Worm (Caenorhabditis elegans): ENCODE results near the gene nhr-61.
A peak's percentile ranks its signal among the peaks of the same experiment; 100 is the strongest.

nhr-61 gene

ce11 chrII:14825413-14825812 is 7.1 kb upstream of the nhr-61 start (continued):
- TF ChIP-seq ceh-32 (tag; optimal IDR thresholded peaks at IDR 0.05; ENCODE audit: poor library complexity), result no peak
- no peak for TF ChIP-seq jun-1 (tag; optimal IDR thresholded peaks at IDR 0.05)
- no peak for TF ChIP-seq hlh-30 (tag; optimal IDR thresholded peaks at IDR 0.05; ENCODE audit: insufficient read depth)
- TF ChIP-seq nhr-48 (tag; optimal IDR thresholded peaks at IDR 0.05), result peak; percentile 38
- TF ChIP-seq nhr-28 (tag; optimal IDR thresholded peaks at IDR 0.05), result peak; percentile 68

DNA sequence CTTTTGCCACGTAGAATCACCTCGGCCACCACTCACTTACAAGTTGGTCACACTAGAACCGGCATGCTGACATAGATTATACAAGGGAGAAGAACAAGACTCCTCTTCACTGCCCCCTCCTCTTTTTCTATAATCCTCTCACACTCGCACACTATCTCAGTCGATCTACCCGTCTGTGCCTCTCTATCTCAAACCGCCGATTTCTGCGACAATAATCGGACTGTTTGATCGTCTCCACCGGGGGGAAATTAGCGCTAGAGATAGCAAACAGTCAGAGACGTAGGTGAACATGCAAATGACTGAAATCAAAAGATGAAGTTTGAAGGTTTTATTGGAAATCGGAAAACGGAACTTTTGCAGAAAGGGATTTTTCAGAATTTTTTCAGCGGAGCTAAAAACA is 4.1 kb upstream of the nhr-61 start:
- TF ChIP-seq dmd-6 (GFP tag; IDR thresholded peaks at IDR 0.05), result peak; percentile 92
- no peak for TF ChIP-seq daf-8 (GFP tag; IDR thresholded peaks at IDR 0.05)
- peak; percentile 79 for TF ChIP-seq hlh-30 (tag; optimal IDR thresholded peaks at IDR 0.05; ENCODE audit: insufficient read depth)
- peak; percentile 44 for TF ChIP-seq spr-1 (tag; optimal IDR thresholded peaks at IDR 0.05)
- 0 out of 2 replicates have a peak, but pooled peaks have one; percentile 21 for TF ChIP-seq php-3 (GFP tag; IDR thresholded peaks at IDR 0.05)
- no peak for TF ChIP-seq dmd-8 (GFP tag; IDR thresholded peaks at IDR 0.05)
- peak; percentile 21; the same call in 1 of the 2 replicates for TF ChIP-seq lin-1 (GFP tag; IDR thresholded peaks at IDR 0.05)
- TF ChIP-seq egl-27 (tag; optimal IDR thresholded peaks at IDR 0.05), result no peak
- peak; percentile 54 for TF ChIP-seq nhr-10 (tag; optimal IDR thresholded peaks at IDR 0.05)
- TF ChIP-seq nhr-102 (tag; optimal IDR thresholded peaks at IDR 0.05), result peak; percentile 66
- TF ChIP-seq nhr-6 (tag; optimal IDR thresholded peaks at IDR 0.05), result peak; percentile 39
- TF ChIP-seq mxl-3 (GFP tag; optimal IDR thresholded peaks at IDR 0.05), result peak; percentile 82
- TF ChIP-seq hif-1 (tag; optimal IDR thresholded peaks at IDR 0.05), result peak in 1 of 2 experiments; percentile 3
- peak in 1 of 2 experiments; percentile 59 for TF ChIP-seq lsy-2 (tag; optimal IDR thresholded peaks at IDR 0.05)
- peak; percentile 88 for TF ChIP-seq hlh-11 (tag; optimal IDR thresholded peaks at IDR 0.05)
- peak; percentile 22 for TF ChIP-seq rbr-2 (tag; optimal IDR thresholded peaks at IDR 0.05)
- no peak for TF ChIP-seq lin-29 (GFP tag; IDR thresholded peaks at IDR 0.05)
- TF ChIP-seq hmg-1.1 (GFP tag; IDR thresholded peaks at IDR 0.05), result peak; percentile 54; the same call in 1 of the 2 replicates
- TF ChIP-seq mep-1 (tag; optimal IDR thresholded peaks at IDR 0.05), result peak; percentile 80
- peak in 1 of 2 experiments; percentile 59 for TF ChIP-seq mdl-1 (tag; optimal IDR thresholded peaks at IDR 0.05)
- TF ChIP-seq nhr-28 (tag; optimal IDR thresholded peaks at IDR 0.05), result peak; percentile 88
- no peak for TF ChIP-seq T26A8.4 (GFP tag; IDR thresholded peaks at IDR 0.05)
- no peak for TF ChIP-seq saeg-2 (GFP tag; IDR thresholded peaks at IDR 0.05)
- TF ChIP-seq lin-13 (GFP tag; optimal IDR thresholded peaks at IDR 0.05), result no peak
- peak; percentile 63 for TF ChIP-seq mes-2 (tag; optimal IDR thresholded peaks at IDR 0.05; ENCODE audit: poor library complexity, severe bottlenecking)
- peak; percentile 79 for TF ChIP-seq nhr-42 (GFP tag; IDR thresholded peaks at IDR 0.05)
- peak; percentile 64 for TF ChIP-seq nhr-48 (tag; optimal IDR thresholded peaks at IDR 0.05)
- TF ChIP-seq nhr-25 (tag; optimal IDR thresholded peaks at IDR 0.05; ENCODE audit: borderline replicate concordance, insufficient read depth), result peak; percentile 78
- no peak for TF ChIP-seq ceh-82 (tag; optimal IDR thresholded peaks at IDR 0.05)
- TF ChIP-seq cey-2 (tag; optimal IDR thresholded peaks at IDR 0.05; ENCODE audit: borderline replicate concordance, insufficient read depth), result no peak
- peak; percentile 97 for TF ChIP-seq nhr-77 (tag; optimal IDR thresholded peaks at IDR 0.05)
- no peak for TF ChIP-seq daf-16 (GFP tag; optimal IDR thresholded peaks at IDR 0.05)
- peak; percentile 69 for TF ChIP-seq daf-16 (tag; optimal IDR thresholded peaks at IDR 0.05)
- peak; percentile 88 for TF ChIP-seq dve-1 (tag; optimal IDR thresholded peaks at IDR 0.05; ENCODE audit: insufficient read depth)
- peak; percentile 60 for TF ChIP-seq dpl-1 (GFP tag; optimal IDR thresholded peaks at IDR 0.05)

DNA sequence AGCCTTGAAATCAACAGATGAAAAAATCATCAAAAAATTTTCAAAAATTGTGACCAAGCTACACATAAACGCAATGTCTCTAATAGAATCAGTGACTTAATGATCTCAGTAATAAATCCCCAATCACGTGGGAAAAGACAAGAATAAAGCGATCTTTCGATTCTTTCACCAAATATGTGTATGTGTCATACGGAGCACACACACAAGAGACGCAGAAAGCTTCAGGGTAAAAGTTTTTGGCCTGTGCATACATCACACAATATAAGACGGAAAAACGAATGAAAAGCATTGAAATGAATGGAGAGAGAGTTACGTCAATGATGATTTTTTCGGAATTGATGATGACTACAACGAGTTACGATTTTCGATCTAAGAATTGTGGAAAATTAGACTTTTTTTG is 2.1 kb upstream of the nhr-61 start:
- TF ChIP-seq zip-11 (GFP tag; IDR thresholded peaks at IDR 0.05) (no peak), Y75B8A.6 (GFP tag; IDR thresholded peaks at IDR 0.05) (no peak), lsy-2 (tag; optimal IDR thresholded peaks at IDR 0.05) (no peak), lin-15B (tag; optimal IDR thresholded peaks at IDR 0.05) (no peak), lin-13 (GFP tag; optimal IDR thresholded peaks at IDR 0.05) (no peak), nhr-6 (tag; optimal IDR thresholded peaks at IDR 0.05) (no peak), egl-43 (GFP tag; IDR thresholded peaks at IDR 0.05) (no peak), zfp-3 (GFP tag; conservative IDR thresholded peaks at IDR 0.05) (no peak), hmg-1.1 (GFP tag; IDR thresholded peaks at IDR 0.05) (no peak), dpl-1 (GFP tag; optimal IDR thresholded peaks at IDR 0.05) (no peak), zag-1 (tag; optimal IDR thresholded peaks at IDR 0.05) (no peak), mxl-3 (GFP tag; optimal IDR thresholded peaks at IDR 0.05) (no peak), pha-4 (GFP tag; IDR thresholded peaks at IDR 0.05) (no peak), pha-4 (tag; optimal IDR thresholded peaks at IDR 0.05) (peak; percentile 60), dmd-9 (GFP tag; IDR thresholded peaks at IDR 0.05) (no peak), mdl-1 (tag; optimal IDR thresholded peaks at IDR 0.05) (no peak), mes-2 (tag; optimal IDR thresholded peaks at IDR 0.05; ENCODE audit: poor library complexity, severe bottlenecking) (no peak), dve-1 (tag; optimal IDR thresholded peaks at IDR 0.05; ENCODE audit: insufficient read depth) (peak; percentile 8), nhr-48 (tag; optimal IDR thresholded peaks at IDR 0.05) (no peak), T26A8.4 (GFP tag; IDR thresholded peaks at IDR 0.05) (no peak)

All from whole organism, L4 larva.